Fruit fly (Drosophila melanogaster) whole organism, embryonic: ENCODE data around the gene CG9664.

Source experiments
- BtbVII ChIP-seq: fragments of 200-800 bp; sonication (Bioruptor generic); optimal IDR thresholded peaks from 3 replicates; lab custom pipeline; 2017; ENCODE audit warnings: missing biosample characterization, mild to moderate bottlenecking, missing genetic modification characterization
- CG10959 ChIP-seq: fragments of 200-800 bp; sonication (Bioruptor generic); IDR thresholded peaks from 2 replicates; pipeline ENCODE4 v1.3.6; 2022; ENCODE audit warnings: missing biosample characterization, missing genetic modification characterization
- CG11085 ChIP-seq: fragments of 200-800 bp; sonication (Bioruptor generic); IDR thresholded peaks from 2 replicates; pipeline ENCODE4 v1.3.6; 2022; ENCODE audit warnings: missing biosample characterization, missing genetic modification characterization
- CG12942 ChIP-seq: fragments of 200-800 bp; sonication (Bioruptor generic); optimal IDR thresholded peaks from 3 replicates; lab custom pipeline; 2016; ENCODE audit warnings: missing biosample characterization, missing genetic modification characterization
- CG14710 ChIP-seq: fragments of 200-800 bp; sonication (Bioruptor generic); optimal IDR thresholded peaks from 3 replicates; lab custom pipeline; 2019; ENCODE audit warnings: missing biosample characterization, mild to moderate bottlenecking, missing genetic modification characterization, moderate library complexity
- CG15073 ChIP-seq: fragments of 200-800 bp; sonication (Bioruptor generic); optimal IDR thresholded peaks from 2 replicates; lab custom pipeline; 2016; ENCODE audit warnings: missing biosample characterization, missing genetic modification characterization
- CG15601 ChIP-seq: fragments of 200-800 bp; sonication (Bioruptor generic); optimal IDR thresholded peaks from 3 replicates; lab custom pipeline; 2019; ENCODE audit warnings: missing biosample characterization, mild to moderate bottlenecking, missing genetic modification characterization, moderate library complexity
- CG17359 ChIP-seq: fragments of 200-800 bp; sonication (Bioruptor generic); optimal IDR thresholded peaks from 3 replicates; lab custom pipeline; 2018; ENCODE audit warnings: missing biosample characterization, mild to moderate bottlenecking, missing genetic modification characterization, moderate library complexity
- CG17361 ChIP-seq: fragments of 200-800 bp; sonication (Bioruptor generic); IDR thresholded peaks from 3 replicates; pipeline ENCODE4 v1.3.6; 2022; ENCODE audit warnings: missing biosample characterization, missing genetic modification characterization
- CG18262 ChIP-seq: fragments of 200-800 bp; optimal IDR thresholded peaks from 3 replicates; lab custom pipeline; 2019; ENCODE audit warnings: missing biosample characterization, mild to moderate bottlenecking, missing genetic modification characterization, moderate library complexity
- CG2875 ChIP-seq: fragments of 200-800 bp; sonication (Bioruptor generic); optimal IDR thresholded peaks from 2 replicates; lab custom pipeline; 2017; ENCODE audit warnings: missing biosample characterization, mild to moderate bottlenecking, missing genetic modification characterization, missing genetic modification reagents
- CG4617 ChIP-seq: fragments of 200-800 bp; sonication (Bioruptor generic); optimal IDR thresholded peaks from 3 replicates; lab custom pipeline; 2016; ENCODE audit warnings: missing biosample characterization, missing genetic modification characterization, borderline replicate concordance
- CG5180 ChIP-seq: fragments of 200-800 bp; sonication (Bioruptor generic); optimal IDR thresholded peaks from 3 replicates; lab custom pipeline; 2017; ENCODE audit warnings: missing biosample characterization, missing genetic modification characterization, mild to moderate bottlenecking, moderate library complexity, missing genetic modification reagents
- CG6254 ChIP-seq: fragments of 200-800 bp; sonication (Bioruptor generic); optimal IDR thresholded peaks from 3 replicates; lab custom pipeline; 2017; ENCODE audit warnings: mild to moderate bottlenecking, missing biosample characterization, missing genetic modification reagents, missing genetic modification characterization
- CG7372 ChIP-seq: fragments of 200-800 bp; sonication (Bioruptor generic); IDR thresholded peaks from 2 replicates; pipeline ENCODE4 v1.3.6; 2022; ENCODE audit warnings: missing biosample characterization, missing genetic modification characterization
- CG7839 ChIP-seq: fragments of 200-800 bp; sonication (Bioruptor generic); optimal IDR thresholded peaks from 3 replicates; lab custom pipeline; 2018; ENCODE audit warnings: missing biosample characterization, mild to moderate bottlenecking, missing genetic modification characterization, moderate library complexity
- CG9437 ChIP-seq: fragments of 200-800 bp; sonication (Bioruptor generic); optimal IDR thresholded peaks from 2 replicates; lab custom pipeline; 2018; ENCODE audit warnings: missing biosample characterization, mild to moderate bottlenecking, missing genetic modification characterization
- CG9727 ChIP-seq: fragments of 200-800 bp; sonication (Bioruptor generic); optimal IDR thresholded peaks from 3 replicates; lab custom pipeline; 2017; ENCODE audit warnings: missing biosample characterization, mild to moderate bottlenecking, missing genetic modification characterization
- HHEX ChIP-seq: fragments of 200-800 bp; sonication (Bioruptor generic); optimal IDR thresholded peaks from 3 replicates; lab custom pipeline; 2017; ENCODE audit warnings: missing biosample characterization, mild to moderate bottlenecking, missing genetic modification characterization, missing genetic modification reagents
- HLHmδ ChIP-seq: fragments of 200-800 bp; sonication (Bioruptor generic); optimal IDR thresholded peaks from 2 replicates; lab custom pipeline; 2018; ENCODE audit warnings: missing biosample characterization, mild to moderate bottlenecking, missing genetic modification characterization, moderate library complexity
- HmgZ ChIP-seq: fragments of 200-800 bp; sonication (Bioruptor generic); optimal IDR thresholded peaks from 2 replicates; lab custom pipeline; 2018; ENCODE audit warnings: missing biosample characterization, mild to moderate bottlenecking, missing genetic modification characterization
- Hmx ChIP-seq: fragments of 200-800 bp; sonication (Bioruptor generic); optimal IDR thresholded peaks from 2 replicates; lab custom pipeline; 2016; ENCODE audit warnings: missing biosample characterization, missing genetic modification characterization
- NfI ChIP-seq: fragments of 200-800 bp; sonication (Bioruptor generic); optimal IDR thresholded peaks from 3 replicates; lab custom pipeline; 2018; ENCODE audit warnings: missing biosample characterization, mild to moderate bottlenecking, missing genetic modification characterization, moderate library complexity
- Oaz ChIP-seq: fragments of 200-800 bp; sonication (Bioruptor generic); IDR thresholded peaks from 2 replicates; pipeline ENCODE4 v1.3.6; 2022; ENCODE audit warnings: missing biosample characterization, missing genetic modification characterization
- Oli ChIP-seq: fragments of 200-800 bp; sonication (Bioruptor generic); optimal IDR thresholded peaks from 2 replicates; lab custom pipeline; 2018; ENCODE audit warnings: missing biosample characterization, mild to moderate bottlenecking, missing genetic modification characterization, moderate library complexity
- Ssrp ChIP-seq: fragments of 200-800 bp; sonication (Bioruptor generic); optimal IDR thresholded peaks from 2 replicates; lab custom pipeline; 2018; ENCODE audit warnings: missing biosample characterization, mild to moderate bottlenecking, missing genetic modification characterization, moderate library complexity
- Stat92E ChIP-seq, 3 experiments: fragments of >200 bp in 2 of 3; fragments of 200-800 bp in 1 of 3; sonication (Bioruptor generic) in 1 of 3; optimal IDR thresholded peaks; 2 replicates each; lab custom pipeline; 2017 to 2019; ENCODE audit warnings: missing biosample characterization in 3 of 3, missing genetic modification characterization in 3 of 3, mild to moderate bottlenecking in 1 of 3, moderate library complexity in 1 of 3
- crol ChIP-seq: fragments of 200-800 bp; sonication (Bioruptor generic); IDR thresholded peaks from 2 replicates; pipeline ENCODE4 v1.3.6; 2022; ENCODE audit warnings: missing biosample characterization, missing genetic modification characterization
- dati ChIP-seq: fragments of 200-800 bp; sonication (Bioruptor generic); IDR thresholded peaks from 2 replicates; pipeline ENCODE4 v1.3.6; 2022; ENCODE audit warnings: missing biosample characterization, missing genetic modification characterization
- disco-r ChIP-seq: fragments of 200-800 bp; sonication (Bioruptor generic); optimal IDR thresholded peaks from 2 replicates; lab custom pipeline; 2016; ENCODE audit warnings: missing biosample characterization, missing genetic modification characterization
- dpn ChIP-seq, 2 experiments: fragments of 200-800 bp; sonication (Bioruptor generic); optimal IDR thresholded peaks; 3 replicates each; lab custom pipeline; 2016; ENCODE audit warnings: missing biosample characterization in 2 of 2, missing genetic modification characterization in 2 of 2
- fd102C ChIP-seq: fragments of 200-800 bp; sonication (Bioruptor generic); optimal IDR thresholded peaks from 2 replicates; lab custom pipeline; 2018; ENCODE audit warnings: missing biosample characterization, mild to moderate bottlenecking, missing genetic modification characterization, moderate library complexity
- grau ChIP-seq: fragments of 200-800 bp; optimal IDR thresholded peaks from 3 replicates; lab custom pipeline; 2019; ENCODE audit warnings: missing biosample characterization, mild to moderate bottlenecking, missing genetic modification characterization, moderate library complexity
- lbe ChIP-seq: fragments of 200-800 bp; sonication (Bioruptor generic); optimal IDR thresholded peaks from 2 replicates; lab custom pipeline; 2016; ENCODE audit warnings: missing biosample characterization, mild to moderate bottlenecking, missing genetic modification characterization
- mam ChIP-seq: fragments of 200-800 bp; sonication (Bioruptor generic); optimal IDR thresholded peaks from 3 replicates; lab custom pipeline; 2016; ENCODE audit warnings: missing biosample characterization, missing genetic modification characterization
- oc ChIP-seq: fragments of 200-800 bp; sonication (Bioruptor generic); optimal IDR thresholded peaks from 2 replicates; lab custom pipeline; 2018; ENCODE audit warnings: missing biosample characterization, mild to moderate bottlenecking, missing genetic modification characterization, moderate library complexity
- odd ChIP-seq: fragments of 200-800 bp; sonication (Bioruptor generic); optimal IDR thresholded peaks from 2 replicates; lab custom pipeline; 2017; ENCODE audit warnings: missing biosample characterization, mild to moderate bottlenecking, missing genetic modification characterization
- pan ChIP-seq, 4 experiments: fragments of >200 bp in 3 of 4; fragments of 200-800 bp in 1 of 4; sonication (Bioruptor generic) in 1 of 4; optimal IDR thresholded peaks in 3 of 4; IDR thresholded peaks in 1 of 4; 2 replicates each; pipeline versions ENCODE4 v1.3.6 to Lab custom; 2017 to 2022; ENCODE audit warnings: missing biosample characterization in 2 of 4, missing genetic modification characterization in 2 of 4, mixed read lengths in 1 of 4
- sc ChIP-seq, 3 experiments: fragments of >200 bp in 2 of 3; fragments of 200-800 bp in 1 of 3; sonication (Bioruptor generic) in 1 of 3; optimal IDR thresholded peaks; 2 replicates in 2 of 3; 3 replicates in 1 of 3; lab custom pipeline; 2017; ENCODE audit warnings: mild to moderate bottlenecking in 1 of 3, missing biosample characterization in 1 of 3, missing genetic modification characterization in 1 of 3, missing genetic modification reagents in 1 of 3
- sens ChIP-seq: fragments of 200-800 bp; sonication (Bioruptor generic); peaks from one replicate; lab custom pipeline; 2016; ENCODE audit warnings: missing biosample characterization, missing genetic modification characterization
- tap ChIP-seq: fragments of 200-800 bp; optimal IDR thresholded peaks from 3 replicates; lab custom pipeline; 2019; ENCODE audit warnings: missing biosample characterization, mild to moderate bottlenecking, missing genetic modification characterization, moderate library complexity
- tin ChIP-seq: fragments of 200-800 bp; sonication (Bioruptor generic); optimal IDR thresholded peaks from 3 replicates; lab custom pipeline; 2016; ENCODE audit warnings: missing biosample characterization, missing genetic modification characterization
- tio ChIP-seq: fragments of 200-800 bp; sonication (Bioruptor generic); optimal IDR thresholded peaks from 2 replicates; lab custom pipeline; 2017; ENCODE audit warnings: missing biosample characterization, missing genetic modification characterization, inconsistent platforms
- wek ChIP-seq: fragments of 200-800 bp; sonication (Bioruptor generic); optimal IDR thresholded peaks from 3 replicates; lab custom pipeline; 2018; ENCODE audit warnings: missing biosample characterization, mild to moderate bottlenecking, missing genetic modification characterization, moderate library complexity
- zen ChIP-seq: fragments of 200-800 bp; sonication (Bioruptor generic); optimal IDR thresholded peaks from 3 replicates; lab custom pipeline; 2018; ENCODE audit warnings: missing biosample characterization, mild to moderate bottlenecking, missing genetic modification characterization, moderate library complexity
- zfh1 ChIP-seq: fragments of 200-800 bp; sonication (Bioruptor generic); IDR thresholded peaks from 3 replicates; pipeline ENCODE4 v1.3.6; 2022; ENCODE audit warnings: missing biosample characterization, missing genetic modification characterization

The CG9664 gene

dm6 chr2L:3294572-3294971, at the start of gene CG9664:
Gene CG9664 (minus strand): TSS chr2L:3294706.
- TF ChIP-seq tap (tag; lab: Kevin White, UChicago) = no peak
- TF ChIP-seq Hmx (GFP tag; lab: Kevin White, UChicago) = no peak
- no peak for TF ChIP-seq CG10959 (GFP tag; lab: Robert Waterston, UW)
- no peak for TF ChIP-seq fd102C (GFP tag; lab: Kevin White, UChicago)
- no peak for TF ChIP-seq CG15073 (GFP tag; lab: Kevin White, UChicago)
- peak; percentile 97 for TF ChIP-seq CG5180 (GFP tag; lab: Kevin White, UChicago)
- peak; percentile 61 for TF ChIP-seq sens (GFP tag; lab: Kevin White, UChicago)
- no peak for TF ChIP-seq disco-r (GFP tag; lab: Kevin White, UChicago)
- no peak for TF ChIP-seq CG12942 (GFP tag; lab: Kevin White, UChicago)
- no peak for TF ChIP-seq dpn (GFP tag; optimal IDR thresholded peaks at IDR 0.05; lab: Kevin White, UChicago)
- no peak for TF ChIP-seq Stat92E (GFP tag; optimal IDR thresholded peaks at IDR 0.05; lab: Kevin White, UChicago)
- no peak for TF ChIP-seq dati
- TF ChIP-seq CG15601 (tag; lab: Kevin White, UChicago) = peak; percentile 70
- no peak for TF ChIP-seq HHEX
- TF ChIP-seq CG11085 (GFP tag; lab: Robert Waterston, UW) = no peak
- TF ChIP-seq grau (tag; lab: Kevin White, UChicago) = no peak
- TF ChIP-seq NfI = no peak
- peak; percentile 13 for TF ChIP-seq lbe (GFP tag; lab: Kevin White, UChicago)

dm6 chr2L:3342369-3342768, 47.9 kb upstream of the CG9664 start:
- TF ChIP-seq BtbVII (no peak), oc (tag; lab: Kevin White, UChicago) (no peak), CG7372 (peak; percentile 55), crol (GFP tag; lab: Robert Waterston, UW) (no peak), CG4617 (no peak), Oaz (GFP tag; lab: Robert Waterston, UW) (no peak)

DNA sequence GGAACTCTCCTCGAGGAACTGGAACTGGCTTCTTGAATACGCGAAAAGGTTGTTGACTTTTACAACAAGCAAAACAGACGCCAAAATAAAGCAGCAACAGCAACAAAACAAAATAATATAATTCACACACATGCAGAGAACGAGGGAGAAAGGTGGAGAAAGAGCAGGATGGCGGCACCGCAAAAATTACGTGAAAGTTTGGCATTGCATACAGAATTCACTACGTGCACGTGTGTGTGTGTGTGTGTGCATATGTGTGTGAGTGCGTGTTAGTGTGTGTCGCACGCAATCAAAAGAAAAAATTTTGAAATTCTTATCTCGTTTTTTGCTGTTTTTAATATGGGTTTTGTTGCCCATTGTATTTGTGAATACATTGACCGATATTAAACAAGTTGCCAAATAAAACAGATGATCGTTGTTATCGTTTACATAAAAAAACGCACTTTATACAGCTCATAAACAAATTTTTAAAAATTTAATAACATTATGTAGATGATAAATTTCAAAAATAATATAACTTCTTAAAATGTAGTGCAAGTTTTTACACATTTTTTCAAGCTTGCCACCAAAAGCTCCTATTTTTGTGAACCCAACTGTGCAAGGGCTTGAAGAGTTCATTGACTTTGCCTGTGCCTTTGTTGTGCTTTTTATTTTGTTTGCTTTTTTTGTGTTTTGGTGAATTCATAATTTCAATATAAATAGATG, 46.9 kb upstream of the CG9664 start:
- TF ChIP-seq grau (tag; lab: Kevin White, UChicago) (peak; percentile 10), wek (GFP tag; lab: Kevin White, UChicago) (no peak), CG2875 (GFP tag; lab: Kevin White, UChicago) (peak; percentile 6), CG6254 (GFP tag; lab: Kevin White, UChicago) (no peak), tin (GFP tag; lab: Kevin White, UChicago) (no peak), CG14710 (tag; lab: Kevin White, UChicago) (peak; percentile 8), CG9437 (GFP tag; lab: Kevin White, UChicago) (peak; percentile 12), zfh1 (GFP tag; lab: Robert Waterston, UW) (0 out of 3 replicates have a peak, but pooled peaks have one; percentile 9), Ssrp (tag; lab: Kevin White, UChicago) (no peak), zen (tag; lab: Kevin White, UChicago) (no peak), CG18262 (tag; lab: Kevin White, UChicago) (peak; percentile 36), CG9727 (no peak), HLHmδ (GFP tag; lab: Kevin White, UChicago) (no peak), Oli (tag; lab: Kevin White, UChicago) (peak; percentile 10), pan (optimal IDR thresholded peaks at IDR 0.05; lab: Kevin White, UChicago) (no peak), pan (GFP tag; optimal IDR thresholded peaks at IDR 0.05 in 1 of 2, IDR thresholded peaks at IDR 0.05 in 1 of 2) (no peak), odd (GFP tag; lab: Kevin White, UChicago) (no peak), sc (optimal IDR thresholded peaks at IDR 0.05; lab: Kevin White, UChicago) (no peak), sc (GFP tag; optimal IDR thresholded peaks at IDR 0.05; lab: Kevin White, UChicago) (no peak), CG17359 (tag; lab: Kevin White, UChicago) (peak; percentile 25), CG17361 (GFP tag; lab: Robert Waterston, UW) (peak; percentile 33; the same call in 1 of the 3 replicates), CG7839 (tag; lab: Kevin White, UChicago) (peak; percentile 44), mam (GFP tag; lab: Kevin White, UChicago) (no peak), HmgZ (tag; lab: Kevin White, UChicago) (no peak), tio (GFP tag; lab: Kevin White, UChicago) (peak; percentile 23)
